Worm (Caenorhabditis elegans) whole organism, L4/young adult: ENCODE results near the gene hmt-1.

Experiments used
- dao-5 ChIP-seq: sonication (generic microtip); optimal IDR thresholded peaks from 2 replicates; lab custom pipeline; 2016; ENCODE audit warnings: missing genotype, missing genetic modification characterization, moderate library complexity, missing compliant biosample characterization
- him-1 ChIP-seq: sonication (generic microtip); optimal IDR thresholded peaks from 2 replicates; lab custom pipeline; 2016; ENCODE audit warnings: missing genotype, missing genetic modification reagents, missing genetic modification characterization, missing compliant biosample characterization

ce11 chrIII:11063259-11063658, 36.5 kb downstream of the hmt-1 start, which contains the start of gene rsa-2:
- no peak for TF ChIP-seq him-1 (tag; lab: Kevin White, UChicago)
- no peak for TF ChIP-seq dao-5 (tag; lab: Kevin White, UChicago)
